Fruit fly (Drosophila melanogaster) whole organism, adult: ENCODE data around the gene CG2256.

Source experiments
- CG11617 ChIP-seq: fragments of 200-800 bp; sonication (Bioruptor generic); optimal IDR thresholded peaks from 2 replicates; lab custom pipeline; 2017; ENCODE audit warnings: mild to moderate bottlenecking, missing biosample characterization, missing genetic modification reagents, missing genetic modification characterization
- CG12768 ChIP-seq: fragments of 200-800 bp; sonication (Bioruptor generic); optimal IDR thresholded peaks from 2 replicates; lab custom pipeline; 2017; ENCODE audit warnings: missing biosample characterization, missing genetic modification characterization, mild to moderate bottlenecking, moderate library complexity, missing genetic modification reagents
- CG5204 ChIP-seq: fragments of 200-800 bp; sonication (Bioruptor generic); optimal IDR thresholded peaks from 2 replicates; lab custom pipeline; 2016; ENCODE audit warnings: missing biosample characterization, missing genetic modification characterization
- CG7045 ChIP-seq: fragments of 200-800 bp; sonication (Bioruptor generic); optimal IDR thresholded peaks from 2 replicates; lab custom pipeline; 2017; ENCODE audit warnings: missing biosample characterization, mild to moderate bottlenecking, missing genetic modification characterization
- Clk ChIP-seq: fragments of 200-800 bp; sonication (Bioruptor generic); optimal IDR thresholded peaks from 2 replicates; lab custom pipeline; 2017; ENCODE audit warnings: missing biosample characterization, missing genetic modification characterization
- bab1 ChIP-seq: fragments of 200-800 bp; sonication (Bioruptor generic); optimal IDR thresholded peaks from 3 replicates; lab custom pipeline; 2019; ENCODE audit warnings: missing biosample characterization, mild to moderate bottlenecking, missing genetic modification characterization, moderate library complexity
- cic ChIP-seq: fragments of 200-800 bp; sonication (Bioruptor generic); optimal IDR thresholded peaks from 2 replicates; lab custom pipeline; 2017; ENCODE audit warnings: missing biosample characterization, mild to moderate bottlenecking, missing genetic modification characterization, moderate library complexity
- cnc ChIP-seq, 2 experiments: fragments of >200 bp; optimal IDR thresholded peaks; 2 replicates each; lab custom pipeline; 2017
- kay ChIP-seq: fragments of 200-800 bp; sonication (Bioruptor generic); peaks from one replicate; lab custom pipeline; 2016; ENCODE audit warnings: missing biosample characterization, missing genetic modification characterization, borderline replicate concordance

DNA sequence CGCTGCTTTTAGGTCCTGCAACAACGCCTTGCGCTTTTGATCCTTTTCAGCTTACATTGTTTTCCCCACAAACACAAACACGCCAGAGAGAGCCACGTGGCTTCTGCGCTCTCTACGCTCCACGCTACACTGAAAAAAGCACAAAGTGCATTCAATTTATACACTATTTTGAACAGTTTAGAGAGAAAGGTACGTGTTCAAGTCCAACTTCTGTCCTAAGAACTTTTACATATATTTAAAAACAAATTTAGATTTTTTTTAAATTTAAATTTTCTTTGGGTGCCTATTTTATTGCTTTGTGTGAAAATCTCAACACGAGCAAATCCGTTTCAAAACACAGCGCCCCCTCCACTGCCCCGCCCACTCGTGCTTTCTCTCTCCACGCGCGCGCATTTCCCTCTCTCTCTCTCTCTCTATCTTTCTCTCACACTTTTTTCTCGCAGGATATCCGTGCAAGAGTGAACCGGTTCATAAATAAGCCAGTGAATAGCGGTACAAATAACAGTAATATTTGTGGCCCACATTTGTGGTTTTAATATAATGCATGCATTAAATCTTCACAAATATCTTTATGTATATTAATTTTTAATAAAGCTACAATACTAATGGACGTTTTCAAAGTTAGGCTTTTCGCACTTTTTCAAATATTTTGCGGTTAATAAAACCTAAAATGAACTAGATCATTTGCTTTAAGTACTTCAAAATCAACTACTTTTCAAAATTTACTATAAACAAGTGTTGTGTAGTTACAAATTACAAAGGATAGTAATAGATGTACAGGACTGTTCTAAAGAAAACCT, 13.2 kb upstream of the CG2256 start:
- TF ChIP-seq cnc (optimal IDR thresholded peaks at IDR 0.05; lab: Kevin White, UChicago) (no peak), kay (no peak), CG12768 (GFP tag; lab: Kevin White, UChicago) (peak; percentile 52), CG7045 (GFP tag; lab: Kevin White, UChicago) (peak; percentile 65), Clk (GFP tag; lab: Kevin White, UChicago) (peak; percentile 60), bab1 (GFP tag; lab: Kevin White, UChicago) (peak; percentile 12), CG11617 (GFP tag; lab: Kevin White, UChicago) (peak; percentile 66), CG5204 (GFP tag; lab: Kevin White, UChicago) (peak; percentile 6), cic (GFP tag; lab: Kevin White, UChicago) (no peak)
